Worm (Caenorhabditis elegans) whole organism, late embryonic: ENCODE measurements around the gene C14E2.5.

Experiments used
- ceh-45 ChIP-seq: fragments of 200-800 bp; sonication (Bioruptor generic); IDR thresholded peaks from 2 replicates; pipeline ENCODE4 v1.3.6; 2022; ENCODE audit warnings: missing genetic modification reagents, missing genetic modification characterization, missing compliant biosample characterization
- ets-4 ChIP-seq: sonication (generic microtip); optimal IDR thresholded peaks from 2 replicates; lab custom pipeline; 2016; ENCODE audit warnings: missing genetic modification characterization, missing compliant biosample characterization
- hlh-30 ChIP-seq: sonication (generic microtip); optimal IDR thresholded peaks from 2 replicates; lab custom pipeline; 2017; ENCODE audit warnings: antibody characterized with exemption, missing genetic modification characterization, missing compliant biosample characterization; ENCODE audit not compliant: insufficient read depth
- nfya-1 ChIP-seq: sonication (generic microtip); optimal IDR thresholded peaks from 2 replicates; lab custom pipeline; 2017; ENCODE audit warnings: missing genetic modification characterization, mild to moderate bottlenecking, missing compliant biosample characterization, antibody characterized with exemption, moderate library complexity
- npax-4 ChIP-seq: sonication (generic microtip); optimal IDR thresholded peaks from 2 replicates; lab custom pipeline; 2016; ENCODE audit warnings: missing genetic modification characterization, missing compliant biosample characterization
- pha-2 ChIP-seq: sonication (generic microtip); optimal IDR thresholded peaks from 2 replicates; lab custom pipeline; 2017; ENCODE audit warnings: mild to moderate bottlenecking, missing genetic modification characterization, missing compliant biosample characterization
- rnt-1 ChIP-seq: sonication (generic microtip); optimal IDR thresholded peaks from 2 replicates; lab custom pipeline; 2016; ENCODE audit warnings: missing genetic modification characterization, missing compliant biosample characterization

- no peak for TF ChIP-seq hlh-30 (tag; lab: Kevin White, UChicago)
- TF ChIP-seq pha-2 (tag; lab: Kevin White, UChicago): no peak
- no peak for TF ChIP-seq ceh-45 (GFP tag; lab: Robert Waterston, UW)
- no peak for TF ChIP-seq npax-4
- no peak for TF ChIP-seq ets-4 (tag; lab: Kevin White, UChicago)
- TF ChIP-seq nfya-1 (tag; lab: Kevin White, UChicago): no peak
- no peak for TF ChIP-seq rnt-1 (tag; lab: Kevin White, UChicago)
Measured at ce11 chrX:1857777-1858176, 32.6 kb upstream of the C14E2.5 start.
